Worm (Caenorhabditis elegans) whole organism, L1 larva: ENCODE data around the gene unc-79.

Experiments
- C04F5.9 ChIP-seq: sonication (generic microtip); optimal IDR thresholded peaks from 2 replicates; lab custom pipeline; 2016; ENCODE audit warnings: missing genetic modification characterization, missing compliant biosample characterization
- C16A3.4 ChIP-seq: fragments of 150-350 bp; optimal IDR thresholded peaks from 2 replicates; lab custom pipeline; 2014; ENCODE audit warnings: missing biosample characterization, missing genetic modification characterization
- F16B12.6 ChIP-seq: fragments of 150-350 bp; optimal IDR thresholded peaks from 2 replicates; lab custom pipeline; 2014; ENCODE audit warnings: missing biosample characterization, missing genetic modification characterization
- Y116A8C.19 ChIP-seq: sonication (generic microtip); optimal IDR thresholded peaks from 2 replicates; lab custom pipeline; 2016; ENCODE audit warnings: missing compliant biosample characterization, missing genetic modification characterization, borderline replicate concordance
- aha-1 ChIP-seq: fragments of 150-350 bp; optimal IDR thresholded peaks from 2 replicates; lab custom pipeline; 2014; ENCODE audit warnings: missing biosample characterization, missing genetic modification characterization
- ceh-63 ChIP-seq: fragments of 200-800 bp; sonication (Bioruptor generic); optimal IDR thresholded peaks from 2 replicates; lab custom pipeline; 2018; ENCODE audit warnings: mild to moderate bottlenecking, missing genetic modification characterization, missing compliant biosample characterization
- ceh-8 ChIP-seq: fragments of 200-800 bp; sonication (Bioruptor generic); optimal IDR thresholded peaks from 2 replicates; lab custom pipeline; 2018; ENCODE audit warnings: mild to moderate bottlenecking, missing genetic modification characterization, moderate library complexity, missing compliant biosample characterization
- ceh-88 ChIP-seq: fragments of 200-800 bp; sonication (Bioruptor generic); IDR thresholded peaks from 2 replicates; pipeline ENCODE4 v1.3.6; 2022; ENCODE audit warnings: missing genetic modification characterization, missing compliant biosample characterization
- dpl-1 ChIP-seq, 3 experiments: fragments of 150-350 bp in 2 of 3; sonication (generic microtip) in 1 of 3; optimal IDR thresholded peaks; 2 replicates each; lab custom pipeline; 2014 to 2017; ENCODE audit warnings: missing biosample characterization in 3 of 3, missing genetic modification characterization in 3 of 3, missing genetic modification reagents in 3 of 3
- efl-1 ChIP-seq, 4 experiments: fragments of 150-350 bp; optimal IDR thresholded peaks in 3 of 4; peaks in 1 of 4; 1 replicate in 1 of 4; 2 replicates in 3 of 4; lab custom pipeline; 2014; ENCODE audit warnings: missing biosample characterization in 2 of 4, missing genetic modification characterization in 2 of 4, missing genetic modification reagents in 2 of 4
- egl-27 ChIP-seq, 2 experiments: fragments of 150-350 bp in 1 of 2; sonication (generic microtip); optimal IDR thresholded peaks; 3 replicates each; lab custom pipeline; 2017 to 2018; ENCODE audit warnings: missing biosample characterization in 2 of 2, missing genetic modification characterization in 2 of 2, missing genetic modification reagents in 2 of 2
- elt-2 ChIP-seq: sonication (generic microtip); optimal IDR thresholded peaks from 2 replicates; lab custom pipeline; 2016; ENCODE audit warnings: missing genetic modification characterization, mild to moderate bottlenecking, inconsistent platforms, missing compliant biosample characterization, missing genetic modification reagents
- fkh-10 ChIP-seq: sonication (generic microtip); optimal IDR thresholded peaks from 2 replicates; lab custom pipeline; 2017; ENCODE audit warnings: missing biosample characterization, missing genetic modification reagents, missing genetic modification characterization
- fkh-8 ChIP-seq: sonication (generic microtip); optimal IDR thresholded peaks from 2 replicates; lab custom pipeline; 2016; ENCODE audit warnings: mild to moderate bottlenecking, missing genetic modification characterization, missing compliant biosample characterization
- grh-1 ChIP-seq: fragments of 200-800 bp; sonication (Bioruptor generic); IDR thresholded peaks from 2 replicates; pipeline ENCODE4 v1.3.6; 2022; ENCODE audit warnings: missing genetic modification reagents, missing genetic modification characterization, missing compliant biosample characterization
- hlh-4 ChIP-seq: sonication (generic microtip); optimal IDR thresholded peaks from 2 replicates; lab custom pipeline; 2016; ENCODE audit warnings: mild to moderate bottlenecking, missing genetic modification characterization, missing compliant biosample characterization
- hpl-2 ChIP-seq: fragments of 150-350 bp; optimal IDR thresholded peaks from 2 replicates; lab custom pipeline; 2014; ENCODE audit warnings: missing biosample characterization, missing genetic modification reagents, missing genetic modification characterization
- irx-1 ChIP-seq: sonication (generic microtip); optimal IDR thresholded peaks from 2 replicates; lab custom pipeline; 2016; ENCODE audit warnings: missing genetic modification characterization, missing compliant biosample characterization
- jun-1 ChIP-seq: fragments of 150-350 bp; optimal IDR thresholded peaks from 2 replicates; lab custom pipeline; 2014; ENCODE audit warnings: missing biosample characterization, missing genetic modification reagents, missing genetic modification characterization
- lin-14 ChIP-seq: fragments of 200-800 bp; sonication (Bioruptor generic); optimal IDR thresholded peaks from 2 replicates; lab custom pipeline; 2018; ENCODE audit warnings: mild to moderate bottlenecking, missing genetic modification characterization, moderate library complexity, missing compliant biosample characterization
- lsy-2 ChIP-seq, 2 experiments: fragments of 150-350 bp; optimal IDR thresholded peaks; 2 replicates each; lab custom pipeline; 2014; ENCODE audit warnings: missing biosample characterization in 2 of 2, missing genetic modification characterization in 2 of 2
- mep-1 ChIP-seq: fragments of 150-350 bp; optimal IDR thresholded peaks from 2 replicates; lab custom pipeline; 2014; ENCODE audit warnings: missing biosample characterization, missing genetic modification characterization
- nhr-11 ChIP-seq: fragments of 150-350 bp; optimal IDR thresholded peaks from 2 replicates; lab custom pipeline; 2014; ENCODE audit warnings: missing biosample characterization, missing genetic modification characterization
- nhr-28 ChIP-seq: fragments of 150-350 bp; optimal IDR thresholded peaks from 2 replicates; lab custom pipeline; 2014; ENCODE audit warnings: missing biosample characterization, missing genetic modification characterization
- nhr-76 ChIP-seq: sonication (generic microtip); optimal IDR thresholded peaks from 2 replicates; lab custom pipeline; 2017; ENCODE audit warnings: missing biosample characterization, missing genetic modification characterization
- nhr-77 ChIP-seq: fragments of 150-350 bp; optimal IDR thresholded peaks from 2 replicates; lab custom pipeline; 2014; ENCODE audit warnings: missing biosample characterization, missing genetic modification characterization
- pag-3 ChIP-seq: sonication (generic microtip); optimal IDR thresholded peaks from 2 replicates; lab custom pipeline; 2017; ENCODE audit warnings: missing genetic modification characterization, mild to moderate bottlenecking, missing compliant biosample characterization, antibody characterized with exemption, borderline replicate concordance; ENCODE audit not compliant: insufficient read depth
- pqm-1 ChIP-seq: sonication (generic microtip); optimal IDR thresholded peaks from 3 replicates; lab custom pipeline; 2017; ENCODE audit warnings: missing biosample characterization, missing genetic modification characterization
- snu-23 ChIP-seq: sonication (generic microtip); optimal IDR thresholded peaks from 2 replicates; lab custom pipeline; 2016; ENCODE audit warnings: missing genetic modification characterization, missing compliant biosample characterization
- sptf-1 ChIP-seq: fragments of 150-350 bp; optimal IDR thresholded peaks from 2 replicates; lab custom pipeline; 2014; ENCODE audit warnings: missing biosample characterization, missing genetic modification characterization
- sup-37 ChIP-seq: fragments of 200-800 bp; sonication (Bioruptor generic); optimal IDR thresholded peaks from 2 replicates; lab custom pipeline; 2018; ENCODE audit warnings: mild to moderate bottlenecking, missing genetic modification characterization, missing compliant biosample characterization
- swsn-7 ChIP-seq: sonication (generic microtip); optimal IDR thresholded peaks from 2 replicates; lab custom pipeline; 2016; ENCODE audit warnings: missing genetic modification characterization, missing compliant biosample characterization
- tbx-2 ChIP-seq: sonication (generic microtip); optimal IDR thresholded peaks from 2 replicates; lab custom pipeline; 2016; ENCODE audit warnings: missing genetic modification characterization, missing compliant biosample characterization
- tlp-1 ChIP-seq: fragments of 150-350 bp; optimal IDR thresholded peaks from 2 replicates; lab custom pipeline; 2014; ENCODE audit warnings: missing biosample characterization, missing genetic modification characterization
- unc-130 ChIP-seq: fragments of 150-350 bp; optimal IDR thresholded peaks from 2 replicates; lab custom pipeline; 2017; ENCODE audit warnings: missing biosample characterization, missing genetic modification characterization, inconsistent platforms
- unc-62 ChIP-seq: fragments of 150-350 bp; optimal IDR thresholded peaks from 2 replicates; lab custom pipeline; 2014; ENCODE audit warnings: missing biosample characterization, missing genetic modification reagents, missing genetic modification characterization
- vab-15 ChIP-seq: sonication (generic microtip); optimal IDR thresholded peaks from 2 replicates; lab custom pipeline; 2017; ENCODE audit warnings: missing genotype, mild to moderate bottlenecking, missing genetic modification characterization, missing compliant biosample characterization
- zip-4 ChIP-seq: fragments of 200-800 bp; sonication (Bioruptor generic); optimal IDR thresholded peaks from 2 replicates; lab custom pipeline; 2018; ENCODE audit warnings: mild to moderate bottlenecking, missing genetic modification characterization, moderate library complexity, missing compliant biosample characterization
- ztf-11 ChIP-seq, 2 experiments: sonication (generic microtip); optimal IDR thresholded peaks; 2 replicates each; lab custom pipeline; 2016 to 2017; ENCODE audit warnings: missing genetic modification characterization in 2 of 2, missing biosample characterization in 1 of 2, missing compliant biosample characterization in 1 of 2
- ztf-4 ChIP-seq: fragments of 150-350 bp; optimal IDR thresholded peaks from 2 replicates; lab custom pipeline; 2014; ENCODE audit warnings: missing biosample characterization, missing genetic modification characterization

The unc-79 gene

ce11 chrIII:4068120-4068519 is 1.7 kb downstream of the unc-79 start:
- no peak for TF ChIP-seq Y116A8C.19 (tag; lab: Kevin White, UChicago)
- peak; percentile 49 for TF ChIP-seq lin-14 (GFP tag; lab: Kevin White, UChicago)
- TF ChIP-seq hpl-2: no peak
- no peak for TF ChIP-seq mep-1 (tag; lab: Kevin White, UChicago)
- no peak for TF ChIP-seq nhr-77 (tag; lab: Kevin White, UChicago)
- TF ChIP-seq unc-62: no peak

ce11 chrIII:4070239-4070638 is 3.8 kb downstream of the unc-79 start:
- peak; percentile 79 for TF ChIP-seq lin-14 (GFP tag; lab: Kevin White, UChicago)
- no peak for TF ChIP-seq snu-23 (GFP tag; lab: Kevin White, UChicago)
- TF ChIP-seq tbx-2 (tag; lab: Kevin White, UChicago): peak; percentile 31
- TF ChIP-seq, all 84 proteins: peak for 2

ce11 chrIII:4083429-4083828 is 17.0 kb downstream of the unc-79 start:
- TF ChIP-seq sup-37 (GFP tag; lab: Kevin White, UChicago) (no peak), efl-1 (optimal IDR thresholded peaks at IDR 0.05; lab: Kevin White, UChicago) (no peak), efl-1 (GFP tag; optimal IDR thresholded peaks at IDR 0.05 in 1 of 2; lab: Kevin White, UChicago) (peak in 1 of 2 experiments; percentile 68)

- TF ChIP-seq pqm-1 (tag; lab: Kevin White, UChicago) (no peak), vab-15 (tag; lab: Kevin White, UChicago) (no peak), fkh-8 (tag; lab: Kevin White, UChicago) (peak; percentile 25)
Measured at ce11 chrIII:4085657-4086056, 19.2 kb downstream of the unc-79 start.

ce11 chrIII:4086536-4086935 is 20.1 kb downstream of the unc-79 start, which contains the start of gene kin-19:
Gene kin-19 (minus strand): TSS chrIII:4086636.
- TF ChIP-seq zip-4 (GFP tag; lab: Kevin White, UChicago) (no peak), F16B12.6 (tag; lab: Kevin White, UChicago) (no peak), tbx-2 (tag; lab: Kevin White, UChicago) (no peak), fkh-10 (GFP tag; lab: Kevin White, UChicago) (no peak), nhr-76 (tag; lab: Kevin White, UChicago) (no peak), lsy-2 (tag; optimal IDR thresholded peaks at IDR 0.05; lab: Kevin White, UChicago) (no peak), tlp-1 (tag; lab: Kevin White, UChicago) (no peak), pag-3 (tag; lab: Kevin White, UChicago) (no peak), ceh-88 (no peak), elt-2 (tag; lab: Kevin White, UChicago) (no peak)

ce11 chrIII:4087064-4087463 is 20.6 kb downstream of the unc-79 start:
- TF ChIP-seq aha-1 (tag; lab: Kevin White, UChicago) (no peak), Y116A8C.19 (tag; lab: Kevin White, UChicago) (no peak), ceh-63 (GFP tag; lab: Kevin White, UChicago) (no peak), jun-1 (tag; lab: Kevin White, UChicago) (no peak), ceh-88 (no peak), grh-1 (GFP tag; lab: Robert Waterston, UW) (no peak), irx-1 (tag; lab: Kevin White, UChicago) (no peak), C04F5.9 (tag; lab: Kevin White, UChicago) (no peak), swsn-7 (tag; lab: Kevin White, UChicago) (no peak)

ce11 chrIII:4087565-4087964 is 21.1 kb downstream of the unc-79 start:
- TF ChIP-seq sptf-1 (tag; lab: Kevin White, UChicago) (no peak), ztf-4 (peak; percentile 28), nhr-11 (tag; lab: Kevin White, UChicago) (no peak), ztf-11 (tag; optimal IDR thresholded peaks at IDR 0.05; lab: Kevin White, UChicago) (no peak), Y116A8C.19 (tag; lab: Kevin White, UChicago) (no peak), ceh-63 (GFP tag; lab: Kevin White, UChicago) (no peak), F16B12.6 (tag; lab: Kevin White, UChicago) (peak; percentile 62), fkh-10 (GFP tag; lab: Kevin White, UChicago) (no peak), nhr-76 (tag; lab: Kevin White, UChicago) (no peak), ceh-8 (GFP tag; lab: Kevin White, UChicago) (no peak), unc-130 (tag; lab: Kevin White, UChicago) (peak; percentile 75), hlh-4 (no peak), dpl-1 (GFP tag; optimal IDR thresholded peaks at IDR 0.05; lab: Kevin White, UChicago) (peak; percentile 85 to 90 (median 87)), egl-27 (tag; optimal IDR thresholded peaks at IDR 0.05; lab: Kevin White, UChicago) (no peak), C16A3.4 (tag; lab: Kevin White, UChicago) (peak; percentile 61), nhr-28 (tag; lab: Kevin White, UChicago) (no peak), nhr-77 (tag; lab: Kevin White, UChicago) (peak; percentile 74)
